Worm (Caenorhabditis elegans) whole organism, L3 larva: ENCODE data around the gene C04C3.4.

Source experiments
- aly-2 ChIP-seq: fragments of 150-350 bp; optimal IDR thresholded peaks from 2 replicates; lab custom pipeline; 2014; ENCODE audit warnings: missing biosample characterization, missing genetic modification characterization
- ceh-82 ChIP-seq: fragments of 150-350 bp; optimal IDR thresholded peaks from 2 replicates; lab custom pipeline; 2014; ENCODE audit warnings: missing biosample characterization, missing genetic modification characterization
- elt-3 ChIP-seq, 3 experiments: fragments of 150-350 bp in 1 of 3; sonication (generic microtip) in 2 of 3; optimal IDR thresholded peaks; 2 replicates in 2 of 3; 4 replicates in 1 of 3; lab custom pipeline; 2014 to 2017; ENCODE audit warnings: missing biosample characterization in 3 of 3, missing genetic modification characterization in 3 of 3
- fkh-10 ChIP-seq: sonication (generic microtip); optimal IDR thresholded peaks from 2 replicates; lab custom pipeline; 2017; ENCODE audit warnings: missing biosample characterization, missing genetic modification reagents, missing genetic modification characterization
- lin-15B ChIP-seq: fragments of 150-350 bp; optimal IDR thresholded peaks from 2 replicates; lab custom pipeline; 2014; ENCODE audit warnings: missing biosample characterization, missing genetic modification characterization
- nhr-237 ChIP-seq: fragments of 150-350 bp; optimal IDR thresholded peaks from 2 replicates; lab custom pipeline; 2014; ENCODE audit warnings: missing biosample characterization, missing genetic modification characterization
- nhr-25 ChIP-seq: sonication (generic microtip); optimal IDR thresholded peaks from 2 replicates; lab custom pipeline; 2017; ENCODE audit warnings: missing biosample characterization, missing genetic modification characterization

DNA sequence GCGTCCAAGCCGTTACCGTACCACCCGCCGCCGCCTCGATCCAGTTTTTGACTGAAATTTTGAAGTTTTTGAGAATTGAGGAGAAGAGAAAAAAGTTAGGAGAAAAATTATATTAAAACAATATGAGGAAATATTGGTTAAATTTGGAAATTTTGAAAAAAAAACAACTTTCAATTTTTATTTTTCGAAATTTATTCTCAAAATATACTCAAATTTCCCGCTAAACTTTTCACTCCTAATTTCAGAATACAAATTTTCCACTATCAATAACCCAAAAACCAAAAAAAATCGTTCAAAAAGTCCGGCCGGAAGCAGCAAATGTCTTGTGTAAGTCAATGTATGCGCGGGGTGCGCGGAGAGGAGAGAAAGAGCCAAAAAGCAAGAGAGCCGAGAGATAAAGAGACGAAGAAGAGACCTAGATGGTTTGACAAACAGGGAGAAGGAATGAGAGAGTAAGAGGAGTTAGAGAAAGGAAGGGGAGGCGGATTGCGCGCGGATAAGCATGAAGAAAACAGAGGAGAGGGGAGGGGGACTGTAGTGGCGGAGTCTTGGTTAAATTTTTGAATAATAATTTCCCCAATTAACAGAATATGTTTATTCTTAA, 44.1 kb upstream of the C04C3.4 start, which contains the start of gene elks-1:
- TF ChIP-seq aly-2 (tag; lab: Kevin White, UChicago) (no peak), elt-3 (tag; optimal IDR thresholded peaks at IDR 0.05; lab: Kevin White, UChicago) (no peak), nhr-237 (tag; lab: Kevin White, UChicago) (no peak), nhr-25 (no peak), fkh-10 (GFP tag; lab: Kevin White, UChicago) (no peak), lin-15B (tag; lab: Kevin White, UChicago) (no peak), ceh-82 (tag; lab: Kevin White, UChicago) (no peak)
